Fruit fly (Drosophila melanogaster): ENCODE measurements around the gene CG33285.

- TF ChIP-seq usp (GFP tag; optimal IDR thresholded peaks at IDR 0.05) (no peak), CG15601 (tag; optimal IDR thresholded peaks at IDR 0.05) (peak; percentile 7), CG33557 (GFP tag; optimal IDR thresholded peaks at IDR 0.05) (peak; percentile 44), CG4360 (GFP tag; IDR thresholded peaks at IDR 0.05) (no peak), ems (GFP tag; optimal IDR thresholded peaks at IDR 0.05) (no peak), row (GFP tag; IDR thresholded peaks at IDR 0.05) (no peak), NC2α (GFP tag; optimal IDR thresholded peaks at IDR 0.05) (no peak), sd (tag; optimal IDR thresholded peaks at IDR 0.05) (peak; percentile 98), CG30431 (GFP tag; optimal IDR thresholded peaks at IDR 0.05) (no peak), peb (GFP tag; IDR thresholded peaks at IDR 0.05) (no peak)
Measured at dm6 chr3L:21065212-21065902, 23.4 kb downstream of the CG33285 start, which contains the start of gene CG43072.

Data from whole organism, embryonic.